Worm (Caenorhabditis elegans): ENCODE measurements around the gene smi-1.

DNA sequence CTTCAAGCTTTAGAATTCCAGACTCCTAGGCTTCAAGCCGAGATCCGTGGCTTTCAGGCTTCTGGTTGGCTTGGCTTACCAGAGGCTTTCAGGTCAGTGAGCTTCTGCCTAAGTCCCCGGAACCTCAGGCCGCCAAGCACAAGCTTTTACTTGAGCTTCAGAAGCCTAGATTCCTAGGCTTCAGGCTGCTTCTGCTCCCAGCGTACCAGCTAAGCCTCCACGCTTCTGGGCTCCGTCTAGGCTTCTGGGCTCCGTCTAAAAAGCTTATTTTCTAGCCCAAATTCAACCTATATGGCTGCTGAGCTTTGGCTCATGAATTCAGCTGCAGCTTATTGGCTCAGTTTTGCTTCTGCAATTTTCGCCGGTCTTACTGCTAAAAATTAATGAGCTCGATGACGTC is 47.6 kb downstream of the smi-1 start:
- TF ChIP-seq ceh-40 (GFP tag; IDR thresholded peaks at IDR 0.05), result no peak
- TF ChIP-seq unc-62 (GFP tag; optimal IDR thresholded peaks at IDR 0.05), result no peak
- no peak for TF ChIP-seq ztf-25 (GFP tag; IDR thresholded peaks at IDR 0.05)
- no peak for TF ChIP-seq tbx-9 (tag; optimal IDR thresholded peaks at IDR 0.05; ENCODE audit: borderline replicate concordance)
- TF ChIP-seq pha-4 (tag; optimal IDR thresholded peaks at IDR 0.05), result no peak
- no peak for TF ChIP-seq madf-6 (GFP tag; IDR thresholded peaks at IDR 0.05)
- no peak for TF ChIP-seq snpc-4 (GFP tag; optimal IDR thresholded peaks at IDR 0.05)
- TF ChIP-seq snpc-4 (tag; optimal IDR thresholded peaks at IDR 0.05), result no peak
